Worm (Caenorhabditis elegans): Measurements from ENCODE around the gene srd-48.

DNA sequence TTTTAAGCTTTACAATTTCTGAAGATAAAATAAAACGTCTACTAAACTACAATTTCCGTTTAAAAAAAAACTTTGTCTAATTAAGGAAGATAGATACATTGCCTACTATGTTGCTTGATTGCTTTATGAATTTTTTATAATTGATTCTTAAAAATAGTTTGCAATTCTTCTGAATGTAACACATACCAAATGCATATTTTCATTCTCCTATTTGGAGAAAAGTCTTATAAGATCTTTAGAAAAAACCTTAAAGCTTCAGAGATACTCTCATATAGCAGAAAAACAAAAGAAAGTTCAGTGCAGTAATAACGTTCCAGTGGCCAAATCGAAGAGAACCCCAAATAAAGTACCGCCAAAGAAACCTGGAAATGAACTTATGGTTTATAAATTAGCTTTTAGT, 29.3 kb upstream of the srd-48 start, which contains the start of gene phf-32:
- TF ChIP-seq zip-2 (tag; optimal IDR thresholded peaks at IDR 0.05): no peak
- TF ChIP-seq aly-2 (tag; optimal IDR thresholded peaks at IDR 0.05): no peak
- no peak for TF ChIP-seq nhr-76 (tag; optimal IDR thresholded peaks at IDR 0.05)
- TF ChIP-seq php-3 (GFP tag; IDR thresholded peaks at IDR 0.05): no peak
- TF ChIP-seq sdz-12 (GFP tag; optimal IDR thresholded peaks at IDR 0.05): no peak
- no peak for TF ChIP-seq nhr-28 (tag; optimal IDR thresholded peaks at IDR 0.05)
- TF ChIP-seq hmg-1.1 (GFP tag; IDR thresholded peaks at IDR 0.05): no peak
- no peak for TF ChIP-seq F10B5.3 (tag; optimal IDR thresholded peaks at IDR 0.05)
- no peak for TF ChIP-seq spr-3 (GFP tag; optimal IDR thresholded peaks at IDR 0.05)
- no peak for TF ChIP-seq hif-1 (tag; optimal IDR thresholded peaks at IDR 0.05)
- TF ChIP-seq mep-1 (tag; optimal IDR thresholded peaks at IDR 0.05): no peak
- no peak for TF ChIP-seq lin-13 (GFP tag; optimal IDR thresholded peaks at IDR 0.05)
- TF ChIP-seq dve-1 (tag; optimal IDR thresholded peaks at IDR 0.05; ENCODE audit: insufficient read depth): no peak
- TF ChIP-seq nhr-48 (tag; optimal IDR thresholded peaks at IDR 0.05): no peak
